Fruit fly (Drosophila melanogaster): Measurements from ENCODE around the gene Ssl1.

The Ssl1 gene

DNA sequence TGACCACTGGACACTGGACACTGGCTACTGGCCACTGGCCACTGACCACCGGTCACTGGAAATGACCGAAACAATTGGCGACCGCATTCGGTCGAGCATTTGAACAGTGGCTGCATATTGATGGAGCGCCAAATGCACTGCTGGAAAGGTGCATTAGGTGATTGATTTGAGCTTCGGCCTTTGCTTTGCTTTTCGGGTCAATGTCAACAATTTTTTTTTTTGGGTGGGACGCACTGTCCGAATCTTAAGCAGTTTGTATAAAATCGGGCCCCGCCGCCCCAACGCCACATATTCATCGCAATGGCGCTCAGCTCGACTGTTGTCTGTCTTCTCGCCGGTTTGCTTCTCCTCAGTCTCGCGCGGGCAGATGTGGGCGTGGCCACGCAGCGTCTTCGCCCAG lies 18.4 kb upstream of the Ssl1 start, which contains the start of gene CG13239:
TSS of gene CG13239 (plus strand) at position 301 of the 400 bp plus-strand sequence.
- TF ChIP-seq Met (GFP tag; optimal IDR thresholded peaks at IDR 0.05) (no peak), CG11294 (GFP tag; IDR thresholded peaks at IDR 0.05) (no peak), net (GFP tag; optimal IDR thresholded peaks at IDR 0.05) (no peak), Ets21C (GFP tag; optimal IDR thresholded peaks at IDR 0.05) (no peak), fkh (GFP tag; optimal IDR thresholded peaks at IDR 0.05) (no peak), esn (GFP tag; optimal IDR thresholded peaks at IDR 0.05) (no peak), lz (GFP tag; optimal IDR thresholded peaks at IDR 0.05) (no peak), salr (GFP tag; optimal IDR thresholded peaks at IDR 0.05) (no peak), acj6 (GFP tag; optimal IDR thresholded peaks at IDR 0.05) (no peak), fd59A (GFP tag; optimal IDR thresholded peaks at IDR 0.05) (no peak), CG9139 (GFP tag; optimal IDR thresholded peaks at IDR 0.05) (no peak)

DNA sequence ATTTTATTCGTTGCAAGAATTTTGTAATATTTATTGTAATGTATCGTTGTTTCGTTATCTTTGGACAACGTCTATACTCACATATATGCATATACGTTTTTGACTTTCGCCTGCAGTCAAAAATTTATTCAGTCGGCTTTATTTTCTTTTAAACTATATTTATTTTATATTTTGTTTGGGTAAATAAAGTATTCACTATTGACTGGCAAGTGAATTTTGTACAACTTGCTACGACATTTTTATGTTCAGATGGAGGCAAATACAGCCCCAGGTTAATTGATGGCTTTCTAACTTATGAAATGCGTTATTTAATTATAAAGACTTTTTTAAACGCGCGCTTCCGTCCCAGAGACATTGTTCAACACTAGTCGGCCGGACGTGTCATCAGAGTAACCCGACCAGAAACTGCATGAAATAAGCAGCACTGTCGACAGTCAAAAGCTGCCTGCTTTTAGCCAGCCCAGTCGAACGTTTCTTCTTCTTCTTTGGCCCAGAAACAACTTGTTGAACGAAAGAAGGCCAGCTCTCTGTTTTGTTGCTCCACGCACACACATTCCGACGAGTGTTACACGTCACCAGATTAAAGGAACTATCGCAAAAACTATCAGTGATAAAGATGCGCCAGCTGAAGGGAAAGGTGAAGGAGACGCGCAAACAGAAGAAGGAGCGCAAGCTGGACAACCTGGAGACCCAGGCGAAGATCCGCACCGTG lies 15.4 kb upstream of the Ssl1 start, which contains the start of gene CG33169:
TSS of gene CG33169 (plus strand) at position 498 of the 712 bp plus-strand sequence.
- TF ChIP-seq acj6 (GFP tag; optimal IDR thresholded peaks at IDR 0.05) (peak; percentile 38), CG8319 (GFP tag; optimal IDR thresholded peaks at IDR 0.05) (peak; percentile 50), CG34406 (GFP tag; optimal IDR thresholded peaks at IDR 0.05) (no peak), achi (GFP tag; optimal IDR thresholded peaks at IDR 0.05) (peak; percentile 96), salr (GFP tag; optimal IDR thresholded peaks at IDR 0.05) (peak in 1 of 2 experiments; percentile 63), Lpt (GFP tag; optimal IDR thresholded peaks at IDR 0.05) (peak; percentile 49), ss (GFP tag; optimal IDR thresholded peaks at IDR 0.05) (peak in 1 of 2 experiments; percentile 49), Sox14 (GFP tag; optimal IDR thresholded peaks at IDR 0.05) (peak; percentile 77), Smox (GFP tag; optimal IDR thresholded peaks at IDR 0.05) (peak; percentile 36), CG3919 (GFP tag; optimal IDR thresholded peaks at IDR 0.05) (peak; percentile 73), Hr4 (GFP tag; optimal IDR thresholded peaks at IDR 0.05) (no peak), CG6163 (GFP tag; IDR thresholded peaks at IDR 0.05) (peak; percentile 73), Eip75B (GFP tag; optimal IDR thresholded peaks at IDR 0.05) (peak; percentile 92), vri (GFP tag; optimal IDR thresholded peaks at IDR 0.05) (peak; percentile 81), Blimp-1 (GFP tag; optimal IDR thresholded peaks at IDR 0.05) (peak; percentile 41), CG7368 (GFP tag; optimal IDR thresholded peaks at IDR 0.05) (peak; percentile 37), eg (GFP tag; IDR thresholded peaks at IDR 0.05) (peak; percentile 74), dsx (GFP tag; optimal IDR thresholded peaks at IDR 0.05; ENCODE audit: poor library complexity, severe bottlenecking) (peak; percentile 61), net (GFP tag; optimal IDR thresholded peaks at IDR 0.05) (peak; percentile 48), Hr39 (GFP tag; optimal IDR thresholded peaks at IDR 0.05) (peak; percentile 74), Eip78C (GFP tag) (peak; percentile 70), svp (GFP tag) (peak; percentile 82), pdm3 (GFP tag; optimal IDR thresholded peaks at IDR 0.05) (peak; percentile 57), fd59A (GFP tag; optimal IDR thresholded peaks at IDR 0.05) (peak; percentile 23), CG16779 (tag; optimal IDR thresholded peaks at IDR 0.05) (no peak), lz (GFP tag; optimal IDR thresholded peaks at IDR 0.05) (peak; percentile 70), Met (GFP tag; optimal IDR thresholded peaks at IDR 0.05) (peak; percentile 50), spab (GFP tag; optimal IDR thresholded peaks at IDR 0.05) (no peak), CG3032 (tag; optimal IDR thresholded peaks at IDR 0.05) (peak; percentile 46), esn (GFP tag; optimal IDR thresholded peaks at IDR 0.05) (peak; percentile 74), Ets21C (GFP tag; optimal IDR thresholded peaks at IDR 0.05) (peak; percentile 44), CG32006 (GFP tag; optimal IDR thresholded peaks at IDR 0.05) (peak; percentile 48), Hr38 (GFP tag; optimal IDR thresholded peaks at IDR 0.05) (no peak), dac (GFP tag; optimal IDR thresholded peaks at IDR 0.05) (peak; percentile 18), cyc (GFP tag; optimal IDR thresholded peaks at IDR 0.05) (peak; percentile 84), Eip93F (GFP tag; optimal IDR thresholded peaks at IDR 0.05) (no peak), CG8632 (GFP tag; optimal IDR thresholded peaks at IDR 0.05) (no peak), Sox102F (GFP tag; optimal IDR thresholded peaks at IDR 0.05) (peak; percentile 44), CG6808 (GFP tag; optimal IDR thresholded peaks at IDR 0.05) (no peak), CG6792 (GFP tag; optimal IDR thresholded peaks at IDR 0.05) (peak; percentile 48), CG15336 (GFP tag; IDR thresholded peaks at IDR 0.05) (no peak), Sox15 (GFP tag; optimal IDR thresholded peaks at IDR 0.05) (peak; percentile 1), CG10631 (GFP tag; optimal IDR thresholded peaks at IDR 0.05) (peak; percentile 54), CG4318 (GFP tag; optimal IDR thresholded peaks at IDR 0.05) (no peak)

Data from whole organism, prepupa.